Fruit fly (Drosophila melanogaster): ENCODE data around the gene CG11380.

The CG11380 gene

dm6 chrX:1239832-1240231 lies 48.7 kb downstream of the CG11380 start, which contains the start of gene CG11403 (continued):
- TF ChIP-seq wor (GFP tag; IDR thresholded peaks at IDR 0.05) (no peak), gfzf (GFP tag; optimal IDR thresholded peaks at IDR 0.05) (peak; percentile 91), Kr (GFP tag; optimal IDR thresholded peaks at IDR 0.05) (no peak), GATAe (GFP tag; conservative IDR thresholded peaks at IDR 0.05) (no peak), fu2 (GFP tag; optimal IDR thresholded peaks at IDR 0.05) (peak; percentile 19), CG13775 (GFP tag; optimal IDR thresholded peaks at IDR 0.05) (no peak), lilli (GFP tag; optimal IDR thresholded peaks at IDR 0.05) (peak; percentile 41), Sry-δ (GFP tag; optimal IDR thresholded peaks at IDR 0.05) (peak; percentile 95), Bteb2 (GFP tag; optimal IDR thresholded peaks at IDR 0.05) (no peak), CG7987 (GFP tag; optimal IDR thresholded peaks at IDR 0.05) (no peak), CG2129 (GFP tag; IDR thresholded peaks at IDR 0.05; ENCODE audit: partially characterized antibody) (peak; percentile 83), vfl (GFP tag; optimal IDR thresholded peaks at IDR 0.05) (peak; percentile 23), CkIIα-i1 (GFP tag; IDR thresholded peaks at IDR 0.05) (no peak), bab2 (GFP tag; optimal IDR thresholded peaks at IDR 0.05) (no peak), CG12659 (GFP tag; optimal IDR thresholded peaks at IDR 0.05) (peak; percentile 32), ash1 (GFP tag; optimal IDR thresholded peaks at IDR 0.05) (no peak), usp (GFP tag; optimal IDR thresholded peaks at IDR 0.05) (no peak), CG15601 (tag; optimal IDR thresholded peaks at IDR 0.05) (no peak), kay (GFP tag; optimal IDR thresholded peaks at IDR 0.05) (no peak), CG15696 (tag; optimal IDR thresholded peaks at IDR 0.05) (no peak), org-1 (GFP tag; optimal IDR thresholded peaks at IDR 0.05) (no peak), CG10321 (GFP tag; IDR thresholded peaks at IDR 0.05) (no peak), CG17802 (tag; optimal IDR thresholded peaks at IDR 0.05) (no peak), bcd (GFP tag; optimal IDR thresholded peaks at IDR 0.05) (no peak), Dfd (GFP tag; optimal IDR thresholded peaks at IDR 0.05) (no peak), schlank (tag; optimal IDR thresholded peaks at IDR 0.05) (no peak), row (GFP tag; IDR thresholded peaks at IDR 0.05) (peak; percentile 60), slbo (GFP tag; IDR thresholded peaks at IDR 0.05) (0 out of 2 replicates have a peak, but pooled peaks have one; percentile 8), Atf-2 (GFP tag; optimal IDR thresholded peaks at IDR 0.05) (no peak), ken (GFP tag; IDR thresholded peaks at IDR 0.05) (no peak), Med (GFP tag) (peak; percentile 85), Atf3 (GFP tag; optimal IDR thresholded peaks at IDR 0.05) (no peak), CG17361 (GFP tag; IDR thresholded peaks at IDR 0.05) (peak; percentile 49; the same call in 2 of the 3 replicates), CG3726 (GFP tag; IDR thresholded peaks at IDR 0.05) (no peak), esg (GFP tag; conservative IDR thresholded peaks at IDR 0.05) (no peak), chm (GFP tag; IDR thresholded peaks at IDR 0.05) (no peak), CG7357 (GFP tag; IDR thresholded peaks at IDR 0.05) (no peak), ci (GFP tag; IDR thresholded peaks at IDR 0.05) (no peak), ewg (GFP tag; optimal IDR thresholded peaks at IDR 0.05) (peak; percentile 17), yki (optimal IDR thresholded peaks at IDR 0.05) (no peak), CG14050 (GFP tag; IDR thresholded peaks at IDR 0.05) (no peak), Myb (GFP tag; optimal IDR thresholded peaks at IDR 0.05) (peak; percentile 53), gcm2 (GFP tag; optimal IDR thresholded peaks at IDR 0.05) (no peak), CG9727 (GFP tag; optimal IDR thresholded peaks at IDR 0.05) (peak; percentile 27), CG15514 (GFP tag; optimal IDR thresholded peaks at IDR 0.05) (peak; percentile 49), nerfin-2 (GFP tag; IDR thresholded peaks at IDR 0.05; ENCODE audit: partially characterized antibody) (peak; percentile 44; the same call in 1 of the 2 replicates), Doc2 (GFP tag; IDR thresholded peaks at IDR 0.05) (no peak)
